Worm (Caenorhabditis elegans) whole organism, midembryonic: ENCODE measurements around the gene C50F7.3.

ENCODE experiments used
- T22C8.4 ChIP-seq: fragments of 200-800 bp; sonication (Bioruptor generic); IDR thresholded peaks from 2 replicates; pipeline ENCODE4 v1.3.6; 2022; ENCODE audit warnings: missing genetic modification characterization, missing compliant biosample characterization
- flt-1 ChIP-seq: fragments of 200-800 bp; sonication (Bioruptor generic); IDR thresholded peaks from 2 replicates; pipeline ENCODE4 v1.3.6; 2022; ENCODE audit warnings: missing genetic modification characterization, missing compliant biosample characterization
- ztf-23 ChIP-seq: fragments of 200-800 bp; sonication (Bioruptor generic); IDR thresholded peaks from 2 replicates; pipeline ENCODE4 v1.3.6; 2022; ENCODE audit warnings: missing genetic modification reagents, missing genetic modification characterization, missing compliant biosample characterization
- ztf-29 ChIP-seq: fragments of 200-800 bp; sonication (Bioruptor generic); IDR thresholded peaks from 2 replicates; pipeline ENCODE4 v1.3.6; 2022; ENCODE audit warnings: missing genetic modification reagents, missing genetic modification characterization, missing compliant biosample characterization

- TF ChIP-seq T22C8.4 (GFP tag; lab: Robert Waterston, UW) (no peak), ztf-23 (GFP tag; lab: Robert Waterston, UW) (no peak), ztf-29 (GFP tag; lab: Robert Waterston, UW) (no peak), flt-1 (GFP tag; lab: Robert Waterston, UW) (no peak)
These were observed 31.6 kb downstream of the C50F7.3 start, which contains the start of the genes C46A5.6 and C46A5.1 for ce11 chrIV:7763748-7764147.
